Worm (Caenorhabditis elegans) whole organism, L3 larva: Measurements from ENCODE around the gene nlp-28.

ENCODE experiments used
- R02D3.7 ChIP-seq: fragments of 150-350 bp; optimal IDR thresholded peaks from 2 replicates; lab custom pipeline; 2014; ENCODE audit warnings: missing biosample characterization, missing genetic modification characterization
- ceh-9 ChIP-seq: sonication (generic microtip); optimal IDR thresholded peaks from 2 replicates; lab custom pipeline; 2018; ENCODE audit warnings: missing biosample characterization, missing genetic modification characterization
- hmg-11 ChIP-seq: sonication (generic microtip); optimal IDR thresholded peaks from 2 replicates; lab custom pipeline; 2016; ENCODE audit warnings: missing genetic modification characterization, missing compliant biosample characterization
- nhr-12 ChIP-seq: fragments of 150-350 bp; optimal IDR thresholded peaks from 2 replicates; lab custom pipeline; 2014; ENCODE audit warnings: missing biosample characterization, missing genetic modification characterization
- nhr-237 ChIP-seq: fragments of 150-350 bp; optimal IDR thresholded peaks from 2 replicates; lab custom pipeline; 2014; ENCODE audit warnings: missing biosample characterization, missing genetic modification characterization
- nhr-76 ChIP-seq: fragments of 150-350 bp; sonication (generic microtip); optimal IDR thresholded peaks from 5 replicates; lab custom pipeline; 2014; ENCODE audit warnings: missing biosample characterization, missing genetic modification characterization
- pqm-1 ChIP-seq: fragments of 150-350 bp; optimal IDR thresholded peaks from 2 replicates; lab custom pipeline; 2017; ENCODE audit warnings: missing biosample characterization, missing genetic modification characterization, inconsistent platforms
- skn-1 ChIP-seq: fragments of 150-350 bp; optimal IDR thresholded peaks from 2 replicates; lab custom pipeline; 2014; ENCODE audit warnings: missing biosample characterization, missing genetic modification characterization
- unc-62 ChIP-seq: fragments of 150-350 bp; sonication (generic microtip); optimal IDR thresholded peaks from 4 replicates; lab custom pipeline; 2014; ENCODE audit warnings: missing biosample characterization, missing genetic modification reagents, missing genetic modification characterization
- ztf-4 ChIP-seq: fragments of 150-350 bp; optimal IDR thresholded peaks from 2 replicates; lab custom pipeline; 2014; ENCODE audit warnings: missing biosample characterization, missing genetic modification characterization

ce11 chrV:4005219-4005618, 17.5 kb downstream of the nlp-28 start, which contains the start of gene srh-8:
- TF ChIP-seq R02D3.7 (tag; lab: Kevin White, UChicago), result no peak
- no peak for TF ChIP-seq nhr-237
- TF ChIP-seq nhr-76 (tag; lab: Kevin White, UChicago), result no peak
- no peak for TF ChIP-seq ztf-4 (tag; lab: Kevin White, UChicago)
- no peak for TF ChIP-seq nhr-12 (tag; lab: Kevin White, UChicago)
- no peak for TF ChIP-seq pqm-1 (tag; lab: Kevin White, UChicago)
- no peak for TF ChIP-seq unc-62 (GFP tag; lab: Kevin White, UChicago)
- TF ChIP-seq hmg-11 (tag; lab: Kevin White, UChicago), result no peak
- no peak for TF ChIP-seq skn-1 (tag; lab: Kevin White, UChicago)
- TF ChIP-seq ceh-9, result no peak
